Fruit fly (Drosophila melanogaster): ENCODE measurements around the gene Ets65A.
A peak's percentile ranks its signal among the peaks of the same experiment; 100 is the strongest.

Gene Ets65A

DNA sequence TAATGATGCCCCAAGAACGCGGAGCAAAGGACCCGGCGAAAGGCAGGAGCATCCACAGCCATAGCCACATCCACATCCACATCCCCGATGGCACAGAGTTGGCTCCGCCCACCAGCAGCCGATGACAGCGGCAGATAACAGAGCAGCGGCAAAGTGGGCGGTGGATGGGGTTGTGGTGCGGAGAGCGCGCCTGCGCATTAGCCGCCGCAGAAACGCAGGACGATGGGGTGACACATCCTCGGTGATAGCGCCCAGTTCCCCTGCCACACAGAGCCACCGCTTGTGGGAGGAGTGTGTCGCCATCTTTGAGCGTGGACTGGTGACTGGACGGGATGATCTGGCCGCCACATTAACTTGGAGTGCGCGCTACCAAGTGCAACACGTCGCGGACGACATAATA lies at the start of gene Ets65A:
Ets65A (plus strand) TSS at position 348 of the 400 bp plus-strand sequence.
- TF ChIP-seq ovo (GFP tag; optimal IDR thresholded peaks at IDR 0.05) = no peak
- TF ChIP-seq CG14711 (tag; optimal IDR thresholded peaks at IDR 0.05) = no peak
- no peak for TF ChIP-seq cnc (optimal IDR thresholded peaks at IDR 0.05)
- no peak for TF ChIP-seq bab1 (GFP tag; optimal IDR thresholded peaks at IDR 0.05)
- TF ChIP-seq CG12768 (GFP tag; optimal IDR thresholded peaks at IDR 0.05) = no peak
- TF ChIP-seq CG5204 (GFP tag; optimal IDR thresholded peaks at IDR 0.05) = no peak
- TF ChIP-seq Clk (GFP tag; optimal IDR thresholded peaks at IDR 0.05) = no peak
- no peak for TF ChIP-seq CG1620 (GFP tag; optimal IDR thresholded peaks at IDR 0.05)
- no peak for TF ChIP-seq pad (GFP tag; optimal IDR thresholded peaks at IDR 0.05)
- no peak for TF ChIP-seq cic (GFP tag; optimal IDR thresholded peaks at IDR 0.05)
- no peak for TF ChIP-seq tj (GFP tag; optimal IDR thresholded peaks at IDR 0.05)
- no peak for TF ChIP-seq CG11617 (GFP tag; optimal IDR thresholded peaks at IDR 0.05)
- no peak for TF ChIP-seq toe (GFP tag; optimal IDR thresholded peaks at IDR 0.05)
- TF ChIP-seq Mnt (GFP tag; optimal IDR thresholded peaks at IDR 0.05) = no peak
- TF ChIP-seq CG7101 (tag; optimal IDR thresholded peaks at IDR 0.05) = no peak
- TF ChIP-seq CG7045 (GFP tag; optimal IDR thresholded peaks at IDR 0.05) = no peak

DNA sequence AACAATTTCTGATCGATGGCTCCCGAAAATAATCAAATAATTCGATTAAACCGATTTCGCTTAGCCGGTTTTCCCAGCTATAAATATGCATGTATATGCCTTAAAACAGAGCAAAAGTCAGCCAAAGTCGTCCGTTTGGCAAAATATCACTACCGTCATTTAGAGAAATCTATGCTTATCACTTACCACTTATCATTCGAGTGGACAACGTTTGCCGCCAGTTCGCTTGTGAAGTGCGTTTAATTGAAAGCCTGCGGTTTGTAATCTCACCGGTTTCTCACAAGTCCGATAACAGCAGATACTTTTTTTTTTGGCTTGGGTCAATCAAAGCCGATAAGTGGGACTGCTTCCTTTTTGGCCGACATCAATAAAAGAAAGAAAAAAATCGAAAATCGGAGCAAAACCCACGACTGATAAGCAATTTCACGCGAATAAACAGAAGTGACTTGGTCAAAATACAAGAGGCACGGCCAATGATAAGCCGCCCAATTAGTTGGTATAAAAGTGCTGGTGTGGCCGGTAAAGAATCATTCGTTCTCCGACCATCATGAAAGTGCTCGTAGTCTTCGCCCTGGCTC lies 47.1 kb upstream of the Ets65A start, which contains the start of gene Jon65Aiii:
Jon65Aiii (plus strand) TSS at position 528 of the 578 bp plus-strand sequence.
- TF ChIP-seq Hr96 (GFP tag; optimal IDR thresholded peaks at IDR 0.05) = no peak
- peak; percentile 57 for TF ChIP-seq cic (GFP tag; optimal IDR thresholded peaks at IDR 0.05)
- no peak for TF ChIP-seq tj (GFP tag; optimal IDR thresholded peaks at IDR 0.05)
- TF ChIP-seq Crg-1 (GFP tag; optimal IDR thresholded peaks at IDR 0.05) = no peak

DNA sequence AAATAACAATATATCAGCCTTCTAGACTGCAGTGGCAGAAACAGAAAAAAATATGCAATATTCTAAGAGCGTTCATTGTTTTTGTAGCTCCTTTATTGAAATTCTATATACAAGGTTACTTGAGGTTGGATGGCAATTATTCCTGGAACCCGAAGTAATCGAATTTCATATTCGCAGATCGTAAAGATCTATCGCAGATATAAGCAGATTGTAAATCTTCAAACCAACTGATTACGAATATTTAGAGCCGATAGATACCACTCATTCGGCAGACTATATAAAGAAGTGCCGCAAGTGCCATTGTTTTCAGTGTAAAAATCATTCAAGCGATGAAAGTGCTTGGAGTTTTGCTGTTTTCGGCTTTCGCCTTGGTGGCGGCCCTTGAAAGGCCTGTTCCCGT lies 45.4 kb upstream of the Ets65A start, which contains the start of gene Jon65Aii:
Jon65Aii (plus strand) TSS at position 301 of the 400 bp plus-strand sequence.
- peak; percentile 8 for TF ChIP-seq kay (GFP tag; ENCODE audit: borderline replicate concordance)
- no peak for TF ChIP-seq Hr96 (GFP tag; optimal IDR thresholded peaks at IDR 0.05)

DNA sequence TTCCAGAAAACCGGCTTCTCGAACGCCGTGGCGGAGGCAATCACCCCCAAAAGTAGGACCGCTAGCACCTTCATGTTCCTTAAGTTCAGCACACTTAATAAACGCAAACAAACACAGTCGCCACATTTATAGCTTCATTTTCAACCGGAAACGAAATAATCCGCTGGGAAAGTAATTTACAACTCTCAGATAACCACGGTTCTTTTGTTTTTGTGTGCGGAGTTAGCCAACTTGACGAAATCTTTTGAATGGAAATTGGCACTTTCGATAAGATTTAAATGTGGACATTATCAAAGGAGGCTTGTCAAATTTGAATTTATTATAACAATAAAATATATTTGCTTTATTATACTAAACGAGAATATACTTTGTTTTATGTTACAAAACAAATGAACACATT lies 43.1 kb upstream of the Ets65A start, which contains the start of gene Jon65Ai:
Jon65Ai (minus strand) TSS at position 101 of the 400 bp plus-strand sequence.
- no peak for TF ChIP-seq CG7045 (GFP tag; optimal IDR thresholded peaks at IDR 0.05)
- no peak for TF ChIP-seq CG33017 (tag; optimal IDR thresholded peaks at IDR 0.05)
- TF ChIP-seq CG12768 (GFP tag; optimal IDR thresholded peaks at IDR 0.05) = no peak
- TF ChIP-seq CG11617 (GFP tag; optimal IDR thresholded peaks at IDR 0.05) = no peak
- TF ChIP-seq CG1620 (GFP tag; optimal IDR thresholded peaks at IDR 0.05) = no peak
- no peak for TF ChIP-seq CG14711 (tag; optimal IDR thresholded peaks at IDR 0.05)
- no peak for TF ChIP-seq cic (GFP tag; optimal IDR thresholded peaks at IDR 0.05)
- TF ChIP-seq CG7101 (tag; optimal IDR thresholded peaks at IDR 0.05) = no peak
- no peak for TF ChIP-seq bab1 (GFP tag; optimal IDR thresholded peaks at IDR 0.05)
- TF ChIP-seq ovo (GFP tag; optimal IDR thresholded peaks at IDR 0.05) = no peak
- TF ChIP-seq tj (GFP tag; optimal IDR thresholded peaks at IDR 0.05) = no peak
- no peak for TF ChIP-seq Hr96 (GFP tag; optimal IDR thresholded peaks at IDR 0.05)
- TF ChIP-seq Crg-1 (GFP tag; optimal IDR thresholded peaks at IDR 0.05) = no peak
- no peak for TF ChIP-seq Clk (GFP tag; optimal IDR thresholded peaks at IDR 0.05)
- no peak for TF ChIP-seq CG5204 (GFP tag; optimal IDR thresholded peaks at IDR 0.05)
- no peak for TF ChIP-seq Mnt (GFP tag; optimal IDR thresholded peaks at IDR 0.05)
- TF ChIP-seq kay (GFP tag; ENCODE audit: borderline replicate concordance) = no peak

dm6 chr3L:6054803-6055202 lies 42.6 kb upstream of the Ets65A start, which contains the start of gene tant:
Gene tant (plus strand): TSS chr3L:6055136.
- no peak for TF ChIP-seq cnc (optimal IDR thresholded peaks at IDR 0.05)
- TF ChIP-seq Clk (GFP tag; optimal IDR thresholded peaks at IDR 0.05) = no peak
- no peak for TF ChIP-seq kay (GFP tag; ENCODE audit: borderline replicate concordance)
- peak; percentile 3 for TF ChIP-seq ovo (GFP tag; optimal IDR thresholded peaks at IDR 0.05)
- TF ChIP-seq bab1 (GFP tag; optimal IDR thresholded peaks at IDR 0.05) = peak; percentile 19
- TF ChIP-seq Hr96 (GFP tag; optimal IDR thresholded peaks at IDR 0.05) = peak; percentile 11

dm6 chr3L:6059062-6059708 lies 38.2 kb upstream of the Ets65A start, which contains the start of gene CG6592:
Gene CG6592 (plus strand): TSS chr3L:6059658.
- TF ChIP-seq pad (GFP tag; optimal IDR thresholded peaks at IDR 0.05) (no peak), kay (GFP tag; ENCODE audit: borderline replicate concordance) (no peak), CG14711 (tag; optimal IDR thresholded peaks at IDR 0.05) (no peak), Hr96 (GFP tag; optimal IDR thresholded peaks at IDR 0.05) (no peak), ovo (GFP tag; optimal IDR thresholded peaks at IDR 0.05) (no peak), Crg-1 (GFP tag; optimal IDR thresholded peaks at IDR 0.05) (no peak), cic (GFP tag; optimal IDR thresholded peaks at IDR 0.05) (no peak)

Data from whole organism, adult.